Worm (Caenorhabditis elegans) whole organism, young adult: ENCODE results near the gene R04B3.1.

Experiments
- F23B12.7 ChIP-seq: sonication (generic microtip); optimal IDR thresholded peaks from 2 replicates; lab custom pipeline; 2017; ENCODE audit warnings: missing genetic modification characterization, mild to moderate bottlenecking, missing compliant biosample characterization, antibody characterized with exemption, moderate library complexity; ENCODE audit not compliant: insufficient read depth
- attf-6 ChIP-seq: fragments of 200-800 bp; sonication (Bioruptor generic); IDR thresholded peaks from 2 replicates; pipeline ENCODE4 v1.3.6; 2022; ENCODE audit warnings: missing genetic modification reagents, missing genetic modification characterization, missing compliant biosample characterization
- hmg-20 ChIP-seq: fragments of 200-800 bp; sonication (Bioruptor generic); IDR thresholded peaks from 2 replicates; pipeline ENCODE4 v1.3.6; 2022; ENCODE audit warnings: missing genetic modification reagents, missing genetic modification characterization, missing compliant biosample characterization
- lin-35 ChIP-seq, 3 experiments: fragments of 150-350 bp in 2 of 3; sonication (generic microtip) in 1 of 3; optimal IDR thresholded peaks; 2 replicates each; lab custom pipeline; 2014 to 2018; ENCODE audit warnings: missing biosample characterization in 3 of 3, missing genetic modification characterization in 3 of 3, missing genetic modification reagents in 3 of 3
- nfyb-1 ChIP-seq: fragments of 200-800 bp; sonication (Bioruptor generic); IDR thresholded peaks from 2 replicates; pipeline ENCODE4 v1.3.6; 2022; ENCODE audit warnings: missing genetic modification reagents, missing genetic modification characterization, missing compliant biosample characterization
- nhr-27 ChIP-seq: fragments of 200-800 bp; sonication (Bioruptor generic); optimal IDR thresholded peaks from 2 replicates; lab custom pipeline; 2018; ENCODE audit warnings: mild to moderate bottlenecking, missing genetic modification characterization, moderate library complexity, missing compliant biosample characterization

- TF ChIP-seq attf-6 (no peak), lin-35 (GFP tag; optimal IDR thresholded peaks at IDR 0.05; lab: Kevin White, UChicago) (no peak), nfyb-1 (GFP tag; lab: Robert Waterston, UW) (no peak), hmg-20 (no peak), nhr-27 (tag; lab: Kevin White, UChicago) (no peak), F23B12.7 (tag; lab: Kevin White, UChicago) (no peak)
Measured at ce11 chrX:2452716-2453115, 18.5 kb downstream of the R04B3.1 start.
